Worm (Caenorhabditis elegans): ENCODE data around the gene ZC504.1.

Gene ZC504.1

DNA sequence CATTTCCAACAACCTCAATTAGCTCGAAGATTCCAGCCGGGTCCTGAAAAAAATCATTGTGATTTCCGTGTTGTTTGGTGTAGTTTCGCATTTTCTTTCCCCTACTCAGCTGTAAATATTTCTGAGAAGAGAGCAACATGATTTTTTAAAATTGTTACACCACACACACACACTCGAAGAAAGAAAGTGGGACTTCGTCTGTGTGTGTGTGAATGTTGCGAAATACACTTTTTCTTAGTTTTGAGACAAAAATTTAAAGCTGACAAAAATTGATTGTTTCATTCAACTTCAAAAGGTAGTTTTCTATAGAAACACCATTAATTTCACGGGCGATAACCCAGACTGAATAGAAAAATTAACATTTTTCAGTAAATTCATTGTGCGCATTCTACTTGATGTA is 21.2 kb downstream of the ZC504.1 start:
- TF ChIP-seq nhr-10 (tag; optimal IDR thresholded peaks at IDR 0.05) (no peak), daf-8 (GFP tag; IDR thresholded peaks at IDR 0.05) (no peak), ceh-32 (tag; optimal IDR thresholded peaks at IDR 0.05; ENCODE audit: poor library complexity) (no peak), nhr-102 (tag; optimal IDR thresholded peaks at IDR 0.05) (no peak), madf-5 (GFP tag; IDR thresholded peaks at IDR 0.05) (no peak), F37D6.2 (tag; optimal IDR thresholded peaks at IDR 0.05) (no peak), lin-29 (GFP tag; IDR thresholded peaks at IDR 0.05) (no peak), nhr-41 (GFP tag; IDR thresholded peaks at IDR 0.05) (no peak), mxl-3 (GFP tag; optimal IDR thresholded peaks at IDR 0.05) (no peak), T26A8.4 (GFP tag; IDR thresholded peaks at IDR 0.05) (no peak)

- TF ChIP-seq lsy-2 (tag; optimal IDR thresholded peaks at IDR 0.05) (no peak), daf-16 (GFP tag; optimal IDR thresholded peaks at IDR 0.05) (no peak), daf-16 (tag; optimal IDR thresholded peaks at IDR 0.05) (peak; percentile 24)
Observed at ce11 chrX:10428557-10428956, 21.6 kb downstream of the ZC504.1 start, which contains the start of gene mig-15. Gene mig-15, minus strand, starts transcription at chrX:10428657.

DNA sequence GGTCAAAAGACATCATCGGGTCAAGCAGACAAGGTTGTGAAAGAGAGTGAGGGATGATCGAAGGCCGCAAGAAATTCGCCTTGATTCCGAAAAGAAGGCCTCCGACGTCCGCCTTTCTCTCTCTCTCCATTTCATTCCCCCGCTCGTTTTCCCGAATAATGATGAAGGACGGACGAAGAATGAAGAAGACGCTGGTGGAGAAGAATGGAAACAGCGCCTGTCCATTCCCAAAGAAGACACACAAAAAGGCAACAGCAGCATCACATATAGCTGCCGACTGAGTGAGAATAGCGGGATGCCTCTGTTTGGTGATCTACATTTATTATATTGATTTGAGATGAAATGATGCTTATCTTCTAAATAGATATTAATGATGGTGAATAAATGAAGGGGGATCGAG is 22.3 kb downstream of the ZC504.1 start:
- TF ChIP-seq skn-1 (tag; optimal IDR thresholded peaks at IDR 0.05) (no peak), hmg-1.1 (GFP tag; IDR thresholded peaks at IDR 0.05) (0 out of 2 replicates have a peak, but pooled peaks have one; percentile 6), nhr-25 (tag; optimal IDR thresholded peaks at IDR 0.05; ENCODE audit: borderline replicate concordance, insufficient read depth) (peak; percentile 15), lin-15B (tag; optimal IDR thresholded peaks at IDR 0.05) (no peak)

DNA sequence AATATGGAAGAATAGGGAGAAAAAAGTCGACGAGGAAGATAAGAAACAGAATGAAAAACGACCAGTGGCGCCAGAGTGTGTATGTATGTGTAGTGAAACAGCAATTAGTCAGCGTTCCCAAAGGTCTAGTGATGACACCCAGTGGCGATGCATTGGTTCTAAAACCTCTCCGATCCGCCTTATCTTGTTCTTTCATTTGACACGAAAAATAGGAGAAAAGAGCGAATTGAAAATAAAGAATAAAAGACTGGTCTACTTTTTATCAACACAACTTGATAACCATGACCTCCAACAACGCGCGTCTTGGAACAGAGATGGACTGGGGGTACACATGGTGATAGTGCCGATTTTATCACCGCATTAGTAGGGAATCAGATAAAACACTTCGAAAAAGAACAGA is 23.9 kb downstream of the ZC504.1 start:
- peak; percentile 94 for TF ChIP-seq mxl-3 (GFP tag; optimal IDR thresholded peaks at IDR 0.05)
- no peak for TF ChIP-seq F44E2.7 (GFP tag; IDR thresholded peaks at IDR 0.05)
- TF ChIP-seq nhr-28 (tag; optimal IDR thresholded peaks at IDR 0.05): peak; percentile 88
- peak in 1 of 2 experiments; percentile 15 for TF ChIP-seq lsy-2 (tag; optimal IDR thresholded peaks at IDR 0.05)
- TF ChIP-seq ceh-62 (tag; optimal IDR thresholded peaks at IDR 0.05): no peak
- no peak for TF ChIP-seq zip-11 (GFP tag; IDR thresholded peaks at IDR 0.05)
- no peak for TF ChIP-seq tag-97 (GFP tag; IDR thresholded peaks at IDR 0.05)
- no peak for TF ChIP-seq lim-7 (GFP tag; IDR thresholded peaks at IDR 0.05)
- peak in 1 of 2 experiments; percentile 99 for TF ChIP-seq unc-62 (GFP tag; optimal IDR thresholded peaks at IDR 0.05 in 1 of 2)
- TF ChIP-seq unc-62 (tag; optimal IDR thresholded peaks at IDR 0.05): no peak
- TF ChIP-seq cey-2 (tag; optimal IDR thresholded peaks at IDR 0.05; ENCODE audit: borderline replicate concordance, insufficient read depth): no peak
- TF ChIP-seq F26F4.8 (GFP tag; conservative IDR thresholded peaks at IDR 0.05): no peak
- TF ChIP-seq dmd-6 (GFP tag; IDR thresholded peaks at IDR 0.05): peak; percentile 15; the same call in 1 of the 2 replicates
- TF ChIP-seq nhr-10 (tag; optimal IDR thresholded peaks at IDR 0.05): no peak
- peak; percentile 17 for TF ChIP-seq mes-2 (tag; optimal IDR thresholded peaks at IDR 0.05; ENCODE audit: poor library complexity, severe bottlenecking)
- peak; percentile 63 for TF ChIP-seq hlh-11 (tag; optimal IDR thresholded peaks at IDR 0.05)
- no peak for TF ChIP-seq aly-2 (tag; optimal IDR thresholded peaks at IDR 0.05)
- TF ChIP-seq snpc-4 (tag; optimal IDR thresholded peaks at IDR 0.05): no peak
- no peak for TF ChIP-seq jun-1 (tag; optimal IDR thresholded peaks at IDR 0.05)
- no peak for TF ChIP-seq duxl-1 (tag; optimal IDR thresholded peaks at IDR 0.05; ENCODE audit: poor library complexity)
- TF ChIP-seq nhr-41 (GFP tag; IDR thresholded peaks at IDR 0.05): no peak
- TF ChIP-seq dve-1 (tag; optimal IDR thresholded peaks at IDR 0.05; ENCODE audit: insufficient read depth): peak; percentile 7
- no peak for TF ChIP-seq egl-27 (tag; optimal IDR thresholded peaks at IDR 0.05)
- TF ChIP-seq mdl-1 (tag; optimal IDR thresholded peaks at IDR 0.05): peak in 1 of 2 experiments; percentile 14
- no peak for TF ChIP-seq nhr-77 (tag; optimal IDR thresholded peaks at IDR 0.05)
- peak; percentile 62 for TF ChIP-seq pqm-1 (tag; optimal IDR thresholded peaks at IDR 0.05)
- no peak for TF ChIP-seq dpl-1 (GFP tag; optimal IDR thresholded peaks at IDR 0.05)
- no peak for TF ChIP-seq sdz-12 (GFP tag; optimal IDR thresholded peaks at IDR 0.05)
- peak; percentile 27 for TF ChIP-seq mep-1 (tag; optimal IDR thresholded peaks at IDR 0.05)
- TF ChIP-seq daf-16 (GFP tag; optimal IDR thresholded peaks at IDR 0.05): no peak
- TF ChIP-seq daf-16 (tag; optimal IDR thresholded peaks at IDR 0.05): peak; percentile 62
- no peak for TF ChIP-seq Y75B8A.6 (GFP tag; IDR thresholded peaks at IDR 0.05)
